Worm (Caenorhabditis elegans) whole organism, L1 larva: ENCODE results near the gene ZK643.5.

Source experiments
- C16A3.4 ChIP-seq: fragments of 150-350 bp; optimal IDR thresholded peaks from 2 replicates; lab custom pipeline; 2014; ENCODE audit warnings: missing biosample characterization, missing genetic modification characterization
- C34B4.2 ChIP-seq: sonication (generic microtip); optimal IDR thresholded peaks from 2 replicates; lab custom pipeline; 2017; ENCODE audit warnings: mild to moderate bottlenecking, missing genetic modification characterization, missing compliant biosample characterization
- aha-1 ChIP-seq: fragments of 150-350 bp; optimal IDR thresholded peaks from 2 replicates; lab custom pipeline; 2014; ENCODE audit warnings: missing biosample characterization, missing genetic modification characterization
- aly-2 ChIP-seq: fragments of 150-350 bp; optimal IDR thresholded peaks from 2 replicates; lab custom pipeline; 2014; ENCODE audit warnings: missing biosample characterization, missing genetic modification characterization
- ceh-63 ChIP-seq: fragments of 200-800 bp; sonication (Bioruptor generic); optimal IDR thresholded peaks from 2 replicates; lab custom pipeline; 2018; ENCODE audit warnings: mild to moderate bottlenecking, missing genetic modification characterization, missing compliant biosample characterization
- dpl-1 ChIP-seq, 3 experiments: fragments of 150-350 bp in 2 of 3; sonication (generic microtip) in 1 of 3; optimal IDR thresholded peaks; 2 replicates each; lab custom pipeline; 2014 to 2017; ENCODE audit warnings: missing biosample characterization in 3 of 3, missing genetic modification characterization in 3 of 3, missing genetic modification reagents in 3 of 3
- dsc-1 ChIP-seq: sonication (generic microtip); optimal IDR thresholded peaks from 2 replicates; lab custom pipeline; 2016; ENCODE audit warnings: mild to moderate bottlenecking, missing genetic modification characterization, missing compliant biosample characterization
- efl-1 ChIP-seq, 4 experiments: fragments of 150-350 bp; optimal IDR thresholded peaks in 3 of 4; peaks in 1 of 4; 1 replicate in 1 of 4; 2 replicates in 3 of 4; lab custom pipeline; 2014; ENCODE audit warnings: missing biosample characterization in 2 of 4, missing genetic modification characterization in 2 of 4, missing genetic modification reagents in 2 of 4
- egl-13 ChIP-seq: sonication (generic microtip); optimal IDR thresholded peaks from 2 replicates; lab custom pipeline; 2016; ENCODE audit warnings: missing genotype, missing genetic modification reagents, missing genetic modification characterization, missing compliant biosample characterization
- elt-2 ChIP-seq: sonication (generic microtip); optimal IDR thresholded peaks from 2 replicates; lab custom pipeline; 2016; ENCODE audit warnings: missing genetic modification characterization, mild to moderate bottlenecking, inconsistent platforms, missing compliant biosample characterization, missing genetic modification reagents
- hpl-2 ChIP-seq: fragments of 150-350 bp; optimal IDR thresholded peaks from 2 replicates; lab custom pipeline; 2014; ENCODE audit warnings: missing biosample characterization, missing genetic modification reagents, missing genetic modification characterization
- irx-1 ChIP-seq: sonication (generic microtip); optimal IDR thresholded peaks from 2 replicates; lab custom pipeline; 2016; ENCODE audit warnings: missing genetic modification characterization, missing compliant biosample characterization
- jun-1 ChIP-seq: fragments of 150-350 bp; optimal IDR thresholded peaks from 2 replicates; lab custom pipeline; 2014; ENCODE audit warnings: missing biosample characterization, missing genetic modification reagents, missing genetic modification characterization
- lin-13 ChIP-seq: fragments of 150-350 bp; optimal IDR thresholded peaks from 2 replicates; lab custom pipeline; 2014; ENCODE audit warnings: missing biosample characterization, missing genetic modification reagents, missing genetic modification characterization
- lin-15B ChIP-seq: fragments of 150-350 bp; sonication (generic microtip); optimal IDR thresholded peaks from 3 replicates; lab custom pipeline; 2014; ENCODE audit warnings: missing biosample characterization, missing genetic modification characterization
- nhr-11 ChIP-seq: fragments of 150-350 bp; optimal IDR thresholded peaks from 2 replicates; lab custom pipeline; 2014; ENCODE audit warnings: missing biosample characterization, missing genetic modification characterization
- nhr-19 ChIP-seq: fragments of 200-800 bp; sonication (Bioruptor generic); conservative IDR thresholded peaks from 2 replicates; pipeline ENCODE4 v1.3.6; 2022; ENCODE audit warnings: missing genetic modification characterization, missing compliant biosample characterization
- nhr-237 ChIP-seq: fragments of 150-350 bp; optimal IDR thresholded peaks from 2 replicates; lab custom pipeline; 2014; ENCODE audit warnings: missing biosample characterization, missing genetic modification characterization
- nhr-71 ChIP-seq: sonication (generic microtip); optimal IDR thresholded peaks from 2 replicates; lab custom pipeline; 2016; ENCODE audit warnings: mild to moderate bottlenecking, missing genetic modification characterization, moderate library complexity, missing compliant biosample characterization
- nhr-76 ChIP-seq: sonication (generic microtip); optimal IDR thresholded peaks from 2 replicates; lab custom pipeline; 2017; ENCODE audit warnings: missing biosample characterization, missing genetic modification characterization
- nhr-77 ChIP-seq: fragments of 150-350 bp; optimal IDR thresholded peaks from 2 replicates; lab custom pipeline; 2014; ENCODE audit warnings: missing biosample characterization, missing genetic modification characterization
- nhr-85 ChIP-seq: sonication (generic microtip); peaks from one replicate; lab custom pipeline; 2016; ENCODE audit warnings: missing genetic modification characterization, inconsistent platforms, missing compliant biosample characterization
- pag-3 ChIP-seq: sonication (generic microtip); optimal IDR thresholded peaks from 2 replicates; lab custom pipeline; 2017; ENCODE audit warnings: missing genetic modification characterization, mild to moderate bottlenecking, missing compliant biosample characterization, antibody characterized with exemption, borderline replicate concordance; ENCODE audit not compliant: insufficient read depth
- rnt-1 ChIP-seq: sonication (generic microtip); optimal IDR thresholded peaks from 2 replicates; lab custom pipeline; 2016; ENCODE audit warnings: mild to moderate bottlenecking, missing genetic modification characterization, moderate library complexity, missing compliant biosample characterization
- snpc-4 ChIP-seq: fragments of 150-350 bp; optimal IDR thresholded peaks from 2 replicates; lab custom pipeline; 2014; ENCODE audit warnings: missing biosample characterization, missing genetic modification characterization
- snu-23 ChIP-seq: sonication (generic microtip); optimal IDR thresholded peaks from 2 replicates; lab custom pipeline; 2016; ENCODE audit warnings: missing genetic modification characterization, missing compliant biosample characterization
- tlp-1 ChIP-seq: fragments of 150-350 bp; optimal IDR thresholded peaks from 2 replicates; lab custom pipeline; 2014; ENCODE audit warnings: missing biosample characterization, missing genetic modification characterization
- unc-30 ChIP-seq: sonication (generic microtip); optimal IDR thresholded peaks from 2 replicates; lab custom pipeline; 2017; ENCODE audit warnings: missing biosample characterization, missing genetic modification characterization
- unc-86 ChIP-seq: sonication (generic microtip); optimal IDR thresholded peaks from 2 replicates; lab custom pipeline; 2016; ENCODE audit warnings: missing genetic modification characterization, missing compliant biosample characterization
- vab-15 ChIP-seq: sonication (generic microtip); optimal IDR thresholded peaks from 2 replicates; lab custom pipeline; 2017; ENCODE audit warnings: missing genotype, mild to moderate bottlenecking, missing genetic modification characterization, missing compliant biosample characterization

Gene ZK643.5

ce11 chrIII:9004658-9005057 is 48.7 kb upstream of the ZK643.5 start:
- TF ChIP-seq lin-13 (GFP tag; lab: Kevin White, UChicago) = no peak
- TF ChIP-seq pag-3 (tag; lab: Kevin White, UChicago) = no peak

- no peak for TF ChIP-seq aha-1 (tag; lab: Kevin White, UChicago)
- TF ChIP-seq C34B4.2 (tag; lab: Kevin White, UChicago) = no peak
- TF ChIP-seq C16A3.4 (tag; lab: Kevin White, UChicago) = no peak
- no peak for TF ChIP-seq nhr-77 (tag; lab: Kevin White, UChicago)
Observed at ce11 chrIII:9002545-9002944, 46.5 kb upstream of the ZK643.5 start, which contains the start of the genes F59B2.15 and zif-1. F59B2.15 (minus strand) TSS chrIII:9002645. zif-1 (plus strand) TSS chrIII:9002779.

ce11 chrIII:9001899-9002298 is 45.9 kb upstream of the ZK643.5 start, which contains the start of gene rpn-6.2:
rpn-6.2 (minus strand) TSS chrIII:9001999.
- TF ChIP-seq unc-30 (tag; lab: Kevin White, UChicago) (no peak), egl-13 (no peak), nhr-85 (tag; lab: Kevin White, UChicago) (peak; percentile 48), C16A3.4 (tag; lab: Kevin White, UChicago) (no peak), efl-1 (optimal IDR thresholded peaks at IDR 0.05; lab: Kevin White, UChicago) (no peak), efl-1 (GFP tag; optimal IDR thresholded peaks at IDR 0.05 in 1 of 2; lab: Kevin White, UChicago) (peak in 1 of 2 experiments; percentile 39), tlp-1 (tag; lab: Kevin White, UChicago) (no peak)

ce11 chrIII:9001491-9001890 is 45.5 kb upstream of the ZK643.5 start:
- TF ChIP-seq dpl-1 (GFP tag; optimal IDR thresholded peaks at IDR 0.05; lab: Kevin White, UChicago) (peak in 1 of 3 experiments; percentile 6), nhr-76 (no peak)

- TF ChIP-seq efl-1 (optimal IDR thresholded peaks at IDR 0.05; lab: Kevin White, UChicago) = no peak
- TF ChIP-seq efl-1 (GFP tag; optimal IDR thresholded peaks at IDR 0.05 in 1 of 2; lab: Kevin White, UChicago) = peak in 1 of 2 experiments; percentile 66
- TF ChIP-seq dsc-1 (tag; lab: Kevin White, UChicago) = no peak
- no peak for TF ChIP-seq rnt-1 (tag; lab: Kevin White, UChicago)
Observed at ce11 chrIII:8999508-8999907, 43.5 kb upstream of the ZK643.5 start, which contains the start of gene F59B2.3. F59B2.3 (minus strand) TSS chrIII:8999766.

- TF ChIP-seq nhr-19 (GFP tag; lab: Robert Waterston, UW) (no peak), irx-1 (no peak), efl-1 (optimal IDR thresholded peaks at IDR 0.05; lab: Kevin White, UChicago) (no peak), efl-1 (GFP tag; optimal IDR thresholded peaks at IDR 0.05 in 1 of 2; lab: Kevin White, UChicago) (peak in 1 of 2 experiments; percentile 51), jun-1 (no peak), egl-13 (no peak)
Observed at ce11 chrIII:8998884-8999283, 42.9 kb upstream of the ZK643.5 start.

ce11 chrIII:8997821-8998220 is 41.8 kb upstream of the ZK643.5 start:
- TF ChIP-seq efl-1 (optimal IDR thresholded peaks at IDR 0.05; lab: Kevin White, UChicago) (no peak), efl-1 (GFP tag; optimal IDR thresholded peaks at IDR 0.05 in 1 of 2; lab: Kevin White, UChicago) (no peak), snu-23 (no peak), hpl-2 (GFP tag; lab: Kevin White, UChicago) (no peak), elt-2 (tag; lab: Kevin White, UChicago) (peak; percentile 54)

- TF ChIP-seq nhr-71 (tag; lab: Kevin White, UChicago) (no peak), egl-13 (no peak), aly-2 (tag; lab: Kevin White, UChicago) (no peak), nhr-237 (no peak), snpc-4 (no peak), lin-15B (no peak), vab-15 (no peak), unc-86 (tag; lab: Kevin White, UChicago) (no peak), aha-1 (tag; lab: Kevin White, UChicago) (no peak), nhr-19 (GFP tag; lab: Robert Waterston, UW) (no peak), nhr-11 (no peak), ceh-63 (GFP tag; lab: Kevin White, UChicago) (no peak)
Observed at ce11 chrIII:8996686-8997085, 40.7 kb upstream of the ZK643.5 start, which contains the start of gene skat-1. skat-1 (minus strand) TSS chrIII:8996786.
